Worm (Caenorhabditis elegans) whole organism, L1 larva: ENCODE measurements around the gene tbp-1.

ENCODE experiments used
- C16A3.4 ChIP-seq: fragments of 150-350 bp; optimal IDR thresholded peaks from 2 replicates; lab custom pipeline; 2014; ENCODE audit warnings: missing biosample characterization, missing genetic modification characterization
- F16B12.6 ChIP-seq: fragments of 150-350 bp; optimal IDR thresholded peaks from 2 replicates; lab custom pipeline; 2014; ENCODE audit warnings: missing biosample characterization, missing genetic modification characterization
- Y116A8C.19 ChIP-seq: sonication (generic microtip); optimal IDR thresholded peaks from 2 replicates; lab custom pipeline; 2016; ENCODE audit warnings: missing compliant biosample characterization, missing genetic modification characterization, borderline replicate concordance
- alr-1 ChIP-seq: fragments of 200-800 bp; sonication (Bioruptor generic); optimal IDR thresholded peaks from 2 replicates; lab custom pipeline; 2018; ENCODE audit warnings: borderline replicate concordance, mild to moderate bottlenecking, missing genetic modification characterization, missing compliant biosample characterization
- blmp-1 ChIP-seq: fragments of 150-350 bp; optimal IDR thresholded peaks from 2 replicates; lab custom pipeline; 2014; ENCODE audit warnings: missing biosample characterization, missing genetic modification characterization
- ceh-88 ChIP-seq: fragments of 200-800 bp; sonication (Bioruptor generic); IDR thresholded peaks from 2 replicates; pipeline ENCODE4 v1.3.6; 2022; ENCODE audit warnings: missing genetic modification characterization, missing compliant biosample characterization
- dpl-1 ChIP-seq, 3 experiments: fragments of 150-350 bp in 2 of 3; sonication (generic microtip) in 1 of 3; optimal IDR thresholded peaks; 2 replicates each; lab custom pipeline; 2014 to 2017; ENCODE audit warnings: missing biosample characterization in 3 of 3, missing genetic modification characterization in 3 of 3, missing genetic modification reagents in 3 of 3
- efl-1 ChIP-seq, 4 experiments: fragments of 150-350 bp; optimal IDR thresholded peaks in 3 of 4; peaks in 1 of 4; 1 replicate in 1 of 4; 2 replicates in 3 of 4; lab custom pipeline; 2014; ENCODE audit warnings: missing biosample characterization in 2 of 4, missing genetic modification characterization in 2 of 4, missing genetic modification reagents in 2 of 4
- efl-3 ChIP-seq: fragments of 200-800 bp; sonication (Bioruptor generic); optimal IDR thresholded peaks from 2 replicates; lab custom pipeline; 2018; ENCODE audit warnings: mild to moderate bottlenecking, missing genetic modification characterization, missing compliant biosample characterization
- elt-3 ChIP-seq, 6 experiments: fragments of 150-350 bp in 1 of 6; sonication (generic microtip); optimal IDR thresholded peaks; 2 replicates each; lab custom pipeline; 2017 to 2018; ENCODE audit warnings: missing biosample characterization in 6 of 6, missing genetic modification characterization in 6 of 6, inconsistent platforms in 1 of 6
- ets-5 ChIP-seq: fragments of 200-800 bp; sonication (Bioruptor generic); IDR thresholded peaks from 2 replicates; pipeline ENCODE4 v1.3.6; 2022; ENCODE audit warnings: missing genetic modification characterization, missing compliant biosample characterization
- fkh-10 ChIP-seq: sonication (generic microtip); optimal IDR thresholded peaks from 2 replicates; lab custom pipeline; 2017; ENCODE audit warnings: missing biosample characterization, missing genetic modification reagents, missing genetic modification characterization
- fkh-4 ChIP-seq: sonication (generic microtip); optimal IDR thresholded peaks from 2 replicates; lab custom pipeline; 2016; ENCODE audit warnings: missing compliant biosample characterization, missing genetic modification characterization, borderline replicate concordance
- fkh-8 ChIP-seq: sonication (generic microtip); optimal IDR thresholded peaks from 2 replicates; lab custom pipeline; 2016; ENCODE audit warnings: mild to moderate bottlenecking, missing genetic modification characterization, missing compliant biosample characterization
- grh-1 ChIP-seq: fragments of 200-800 bp; sonication (Bioruptor generic); IDR thresholded peaks from 2 replicates; pipeline ENCODE4 v1.3.6; 2022; ENCODE audit warnings: missing genetic modification reagents, missing genetic modification characterization, missing compliant biosample characterization
- hlh-17 ChIP-seq: fragments of 200-800 bp; sonication (Bioruptor generic); optimal IDR thresholded peaks from 2 replicates; lab custom pipeline; 2018; ENCODE audit warnings: missing genetic modification characterization, mild to moderate bottlenecking, missing compliant biosample characterization, moderate library complexity, borderline replicate concordance
- hlh-4 ChIP-seq: sonication (generic microtip); optimal IDR thresholded peaks from 2 replicates; lab custom pipeline; 2016; ENCODE audit warnings: mild to moderate bottlenecking, missing genetic modification characterization, missing compliant biosample characterization
- hpl-2 ChIP-seq: fragments of 150-350 bp; optimal IDR thresholded peaks from 2 replicates; lab custom pipeline; 2014; ENCODE audit warnings: missing biosample characterization, missing genetic modification reagents, missing genetic modification characterization
- isw-1 ChIP-seq: fragments of 200-800 bp; sonication (Bioruptor generic); IDR thresholded peaks from 2 replicates; pipeline ENCODE4 v1.3.6; 2022; ENCODE audit warnings: missing genetic modification characterization, missing compliant biosample characterization
- lin-15B ChIP-seq: fragments of 150-350 bp; sonication (generic microtip); optimal IDR thresholded peaks from 3 replicates; lab custom pipeline; 2014; ENCODE audit warnings: missing biosample characterization, missing genetic modification characterization
- lin-35 ChIP-seq, 2 experiments: fragments of 150-350 bp; optimal IDR thresholded peaks; 2 replicates each; lab custom pipeline; 2014; ENCODE audit warnings: missing biosample characterization in 2 of 2, missing genetic modification characterization in 2 of 2, missing genetic modification reagents in 2 of 2
- mab-9 ChIP-seq: fragments of 200-800 bp; sonication (Bioruptor generic); IDR thresholded peaks from 2 replicates; pipeline ENCODE4 v1.3.6; 2022; ENCODE audit warnings: missing genetic modification reagents, missing genetic modification characterization, missing compliant biosample characterization
- mef-2 ChIP-seq: fragments of 150-350 bp; optimal IDR thresholded peaks from 2 replicates; lab custom pipeline; 2014; ENCODE audit warnings: missing biosample characterization, missing genetic modification characterization
- nhr-11 ChIP-seq: fragments of 150-350 bp; optimal IDR thresholded peaks from 2 replicates; lab custom pipeline; 2014; ENCODE audit warnings: missing biosample characterization, missing genetic modification characterization
- nhr-19 ChIP-seq: fragments of 200-800 bp; sonication (Bioruptor generic); conservative IDR thresholded peaks from 2 replicates; pipeline ENCODE4 v1.3.6; 2022; ENCODE audit warnings: missing genetic modification characterization, missing compliant biosample characterization
- nhr-20 ChIP-seq: sonication (generic microtip); optimal IDR thresholded peaks from 2 replicates; lab custom pipeline; 2016; ENCODE audit warnings: mild to moderate bottlenecking, missing genetic modification characterization, missing compliant biosample characterization
- nhr-237 ChIP-seq: fragments of 150-350 bp; optimal IDR thresholded peaks from 2 replicates; lab custom pipeline; 2014; ENCODE audit warnings: missing biosample characterization, missing genetic modification characterization
- nhr-28 ChIP-seq: fragments of 150-350 bp; optimal IDR thresholded peaks from 2 replicates; lab custom pipeline; 2014; ENCODE audit warnings: missing biosample characterization, missing genetic modification characterization
- nhr-47 ChIP-seq: sonication (generic microtip); optimal IDR thresholded peaks from 2 replicates; lab custom pipeline; 2016; ENCODE audit warnings: mild to moderate bottlenecking, missing genetic modification characterization, moderate library complexity, missing compliant biosample characterization
- nhr-76 ChIP-seq: sonication (generic microtip); optimal IDR thresholded peaks from 2 replicates; lab custom pipeline; 2017; ENCODE audit warnings: missing biosample characterization, missing genetic modification characterization
- nhr-77 ChIP-seq: fragments of 150-350 bp; optimal IDR thresholded peaks from 2 replicates; lab custom pipeline; 2014; ENCODE audit warnings: missing biosample characterization, missing genetic modification characterization
- nhr-85 ChIP-seq: sonication (generic microtip); peaks from one replicate; lab custom pipeline; 2016; ENCODE audit warnings: missing genetic modification characterization, inconsistent platforms, missing compliant biosample characterization
- nhr-90 ChIP-seq: sonication (generic microtip); optimal IDR thresholded peaks from 2 replicates; lab custom pipeline; 2016; ENCODE audit warnings: mild to moderate bottlenecking, missing genetic modification characterization, missing compliant biosample characterization; ENCODE audit not compliant: poor library complexity
- sup-37 ChIP-seq: fragments of 200-800 bp; sonication (Bioruptor generic); optimal IDR thresholded peaks from 2 replicates; lab custom pipeline; 2018; ENCODE audit warnings: mild to moderate bottlenecking, missing genetic modification characterization, missing compliant biosample characterization
- swsn-7 ChIP-seq: sonication (generic microtip); optimal IDR thresholded peaks from 2 replicates; lab custom pipeline; 2016; ENCODE audit warnings: missing genetic modification characterization, missing compliant biosample characterization
- tbx-2 ChIP-seq: sonication (generic microtip); optimal IDR thresholded peaks from 2 replicates; lab custom pipeline; 2016; ENCODE audit warnings: missing genetic modification characterization, missing compliant biosample characterization
- tlp-1 ChIP-seq: fragments of 150-350 bp; optimal IDR thresholded peaks from 2 replicates; lab custom pipeline; 2014; ENCODE audit warnings: missing biosample characterization, missing genetic modification characterization
- unc-130 ChIP-seq: fragments of 150-350 bp; optimal IDR thresholded peaks from 2 replicates; lab custom pipeline; 2017; ENCODE audit warnings: missing biosample characterization, missing genetic modification characterization, inconsistent platforms
- unc-62 ChIP-seq: fragments of 150-350 bp; optimal IDR thresholded peaks from 2 replicates; lab custom pipeline; 2014; ENCODE audit warnings: missing biosample characterization, missing genetic modification reagents, missing genetic modification characterization
- unc-98 ChIP-seq: fragments of 200-800 bp; sonication (Bioruptor generic); IDR thresholded peaks from 2 replicates; pipeline ENCODE4 v1.3.6; 2022; ENCODE audit warnings: missing genetic modification characterization, missing compliant biosample characterization
- zip-4 ChIP-seq: fragments of 200-800 bp; sonication (Bioruptor generic); optimal IDR thresholded peaks from 2 replicates; lab custom pipeline; 2018; ENCODE audit warnings: mild to moderate bottlenecking, missing genetic modification characterization, moderate library complexity, missing compliant biosample characterization

tbp-1 gene

ce11 chrIII:7336214-7336613 lies 47.6 kb upstream of the tbp-1 start, which contains the start of gene gsp-2 (continued):
- TF ChIP-seq unc-62 (GFP tag; lab: Kevin White, UChicago) = no peak
- TF ChIP-seq hpl-2 = peak; percentile 23
- no peak for TF ChIP-seq F16B12.6 (tag; lab: Kevin White, UChicago)
- TF ChIP-seq lin-35 (GFP tag; optimal IDR thresholded peaks at IDR 0.05; lab: Kevin White, UChicago) = peak; percentile 83
- peak; percentile 81 for TF ChIP-seq nhr-19 (GFP tag; lab: Robert Waterston, UW)
- TF ChIP-seq ets-5 (GFP tag; lab: Robert Waterston, UW) = no peak
- TF ChIP-seq swsn-7 (tag; lab: Kevin White, UChicago) = peak; percentile 58
- TF ChIP-seq nhr-11 = no peak
- TF ChIP-seq fkh-4 (tag; lab: Kevin White, UChicago) = no peak
- TF ChIP-seq lin-15B = peak; percentile 92
- TF ChIP-seq C16A3.4 (tag; lab: Kevin White, UChicago) = peak; percentile 74
- TF ChIP-seq efl-1 (optimal IDR thresholded peaks at IDR 0.05; lab: Kevin White, UChicago) = peak; percentile 77 to 78
- TF ChIP-seq efl-1 (GFP tag; optimal IDR thresholded peaks at IDR 0.05 in 1 of 2; lab: Kevin White, UChicago) = peak; percentile 66 to 96
- TF ChIP-seq nhr-237 = peak; percentile 24
- peak; percentile 81 for TF ChIP-seq unc-130 (tag; lab: Kevin White, UChicago)
- TF ChIP-seq dpl-1 (GFP tag; optimal IDR thresholded peaks at IDR 0.05; lab: Kevin White, UChicago) = peak; percentile 66 to 74 (median 70)
- peak; percentile 74 for TF ChIP-seq nhr-20 (tag; lab: Kevin White, UChicago)
- TF ChIP-seq mab-9 (GFP tag; lab: Robert Waterston, UW) = peak; percentile 47; the same call in 1 of the 2 replicates
- TF ChIP-seq nhr-77 (tag; lab: Kevin White, UChicago) = peak; percentile 57
- no peak; the same call in 1 of the 2 replicates for TF ChIP-seq ceh-88 (GFP tag; lab: Robert Waterston, UW)
- peak; percentile 48 for TF ChIP-seq nhr-85 (tag; lab: Kevin White, UChicago)
- TF ChIP-seq grh-1 = 0 out of 2 replicates have a peak, but pooled peaks have one; percentile 5
- TF ChIP-seq hlh-4 (tag; lab: Kevin White, UChicago) = no peak
- TF ChIP-seq unc-98 (GFP tag; lab: Robert Waterston, UW) = no peak
- TF ChIP-seq fkh-10 (GFP tag; lab: Kevin White, UChicago) = no peak
- TF ChIP-seq elt-3 (tag; optimal IDR thresholded peaks at IDR 0.05; lab: Kevin White, UChicago) = peak in 3 of 6 experiments; percentile 29 to 89 (median 51)
- no peak for TF ChIP-seq mef-2 (tag; lab: Kevin White, UChicago)
- TF ChIP-seq nhr-28 (tag; lab: Kevin White, UChicago) = no peak
- no peak for TF ChIP-seq nhr-76 (tag; lab: Kevin White, UChicago)
- TF ChIP-seq alr-1 (tag; lab: Kevin White, UChicago) = no peak
- TF ChIP-seq tlp-1 = no peak
- TF ChIP-seq zip-4 = no peak
- TF ChIP-seq efl-3 (GFP tag; lab: Kevin White, UChicago) = no peak
- TF ChIP-seq hlh-17 = no peak
- peak; percentile 77 for TF ChIP-seq fkh-8 (tag; lab: Kevin White, UChicago)
- peak; percentile 51 for TF ChIP-seq nhr-90 (tag; lab: Kevin White, UChicago)
- peak; percentile 78 for TF ChIP-seq blmp-1
- no peak for TF ChIP-seq sup-37
- TF ChIP-seq isw-1 = peak; percentile 73
- peak; percentile 57 for TF ChIP-seq nhr-47 (tag; lab: Kevin White, UChicago)

- TF ChIP-seq Y116A8C.19 (no peak), tbx-2 (tag; lab: Kevin White, UChicago) (no peak), zip-4 (no peak), blmp-1 (no peak), fkh-4 (tag; lab: Kevin White, UChicago) (no peak), grh-1 (peak; percentile 41; the same call in 1 of the 2 replicates)
Measured at ce11 chrIII:7338009-7338408, 45.8 kb upstream of the tbp-1 start.
